Worm (Caenorhabditis elegans) whole organism, L4/young adult: ENCODE results near the gene E04F6.10.

Source experiments
- W03F9.2 ChIP-seq: fragments of 150-350 bp; optimal IDR thresholded peaks from 2 replicates; lab custom pipeline; 2014; ENCODE audit warnings: missing biosample characterization, missing genetic modification characterization
- dao-5 ChIP-seq: sonication (generic microtip); optimal IDR thresholded peaks from 2 replicates; lab custom pipeline; 2016; ENCODE audit warnings: missing genotype, missing genetic modification characterization, moderate library complexity, missing compliant biosample characterization
- him-1 ChIP-seq: sonication (generic microtip); optimal IDR thresholded peaks from 2 replicates; lab custom pipeline; 2016; ENCODE audit warnings: missing genotype, missing genetic modification reagents, missing genetic modification characterization, missing compliant biosample characterization

- TF ChIP-seq dao-5 (tag; lab: Kevin White, UChicago) (no peak), him-1 (tag; lab: Kevin White, UChicago) (no peak), W03F9.2 (tag; lab: Kevin White, UChicago) (no peak)
Measured at ce11 chrII:7205388-7205787, 11.6 kb downstream of the E04F6.10 start, which contains the start of gene srd-59.
